Worm (Caenorhabditis elegans) whole organism, L4 larva: ENCODE results near the gene F43D2.3.

Experiments
- dmd-6 ChIP-seq: fragments of 200-800 bp; sonication (Bioruptor generic); IDR thresholded peaks from 2 replicates; pipeline ENCODE4 v1.3.6; 2022; ENCODE audit warnings: missing genetic modification reagents, missing genetic modification characterization, missing compliant biosample characterization
- fos-1 ChIP-seq: fragments of 150-350 bp; optimal IDR thresholded peaks from 2 replicates; lab custom pipeline; 2014; ENCODE audit warnings: missing biosample characterization, missing genetic modification characterization
- lir-3 ChIP-seq: sonication (generic microtip); optimal IDR thresholded peaks from 2 replicates; lab custom pipeline; 2016; ENCODE audit warnings: mild to moderate bottlenecking, missing genetic modification characterization, missing compliant biosample characterization
- nhr-28 ChIP-seq: fragments of 150-350 bp; optimal IDR thresholded peaks from 2 replicates; lab custom pipeline; 2014; ENCODE audit warnings: missing biosample characterization, missing genetic modification characterization
- nhr-42 ChIP-seq: fragments of 200-800 bp; sonication (Bioruptor generic); IDR thresholded peaks from 2 replicates; pipeline ENCODE4 v1.3.6; 2022; ENCODE audit warnings: missing genetic modification characterization, missing compliant biosample characterization
- php-3 ChIP-seq: fragments of 200-800 bp; sonication (Bioruptor generic); IDR thresholded peaks from 2 replicates; pipeline ENCODE4 v1.3.6; 2022; ENCODE audit warnings: missing genetic modification reagents, missing genetic modification characterization, missing compliant biosample characterization
- skn-1 ChIP-seq: fragments of 150-350 bp; optimal IDR thresholded peaks from 2 replicates; lab custom pipeline; 2014; ENCODE audit warnings: missing biosample characterization, missing genetic modification characterization
- snpc-4 ChIP-seq: fragments of 150-350 bp; optimal IDR thresholded peaks from 2 replicates; lab custom pipeline; 2014; ENCODE audit warnings: missing biosample characterization, missing genetic modification characterization
- unc-130 ChIP-seq: sonication (generic microtip); optimal IDR thresholded peaks from 2 replicates; lab custom pipeline; 2016; ENCODE audit warnings: missing genetic modification reagents, missing genetic modification characterization, missing compliant biosample characterization
- zag-1 ChIP-seq: fragments of 150-350 bp; optimal IDR thresholded peaks from 2 replicates; lab custom pipeline; 2014; ENCODE audit warnings: missing biosample characterization, missing genetic modification characterization
- ztf-11 ChIP-seq: fragments of 150-350 bp; optimal IDR thresholded peaks from 2 replicates; lab custom pipeline; 2014; ENCODE audit warnings: missing biosample characterization, missing genetic modification characterization

DNA sequence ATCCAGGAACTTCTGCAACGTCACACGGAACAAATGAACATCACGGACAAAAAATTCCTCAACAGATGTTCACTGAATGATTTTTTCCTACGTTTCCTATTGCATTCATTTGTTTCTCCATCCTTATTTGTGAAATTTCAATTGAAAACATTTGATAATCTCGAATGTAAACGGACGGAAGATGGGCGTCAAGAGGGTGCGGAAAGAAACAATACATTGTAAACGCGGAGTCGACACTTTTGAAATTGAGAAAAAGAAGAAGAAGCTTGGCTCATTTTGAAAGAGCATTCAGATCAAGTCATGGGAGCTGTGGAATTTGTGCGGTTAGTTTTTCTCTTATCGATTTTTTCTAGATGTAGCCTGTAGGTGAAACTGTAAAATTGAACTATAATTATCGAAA is 31.3 kb downstream of the F43D2.3 start, which contains the start of gene C47E8.9:
- no peak for TF ChIP-seq nhr-42
- TF ChIP-seq lir-3 (tag; lab: Kevin White, UChicago), result no peak
- TF ChIP-seq zag-1 (tag; lab: Kevin White, UChicago), result no peak
- TF ChIP-seq dmd-6 (GFP tag; lab: Robert Waterston, UW), result no peak
- no peak for TF ChIP-seq snpc-4 (tag; lab: Kevin White, UChicago)
- TF ChIP-seq nhr-28 (tag; lab: Kevin White, UChicago), result no peak
- TF ChIP-seq ztf-11 (tag; lab: Kevin White, UChicago), result no peak
- no peak for TF ChIP-seq skn-1 (tag; lab: Kevin White, UChicago)
- TF ChIP-seq unc-130 (GFP tag; lab: Kevin White, UChicago), result no peak
- TF ChIP-seq php-3 (GFP tag; lab: Robert Waterston, UW), result no peak
- TF ChIP-seq fos-1 (tag; lab: Kevin White, UChicago), result no peak
